Fruit fly (Drosophila melanogaster) whole organism, embryonic: Measurements from ENCODE around the gene Amacr.

Experiments used
- Antp ChIP-seq: fragments of 200-800 bp; sonication (Bioruptor generic); optimal IDR thresholded peaks from 3 replicates; lab custom pipeline; 2016; ENCODE audit warnings: missing biosample characterization, missing genetic modification characterization
- BtbVII ChIP-seq: fragments of 200-800 bp; sonication (Bioruptor generic); optimal IDR thresholded peaks from 3 replicates; lab custom pipeline; 2017; ENCODE audit warnings: missing biosample characterization, mild to moderate bottlenecking, missing genetic modification characterization
- CG10321 ChIP-seq: fragments of 200-800 bp; sonication (Bioruptor generic); IDR thresholded peaks from 2 replicates; pipeline ENCODE4 v1.3.6; 2022; ENCODE audit warnings: missing biosample characterization, missing genetic modification characterization
- CG10654 ChIP-seq: fragments of 200-800 bp; sonication (Bioruptor generic); optimal IDR thresholded peaks from 2 replicates; lab custom pipeline; 2016; ENCODE audit warnings: missing biosample characterization, missing genetic modification characterization
- CG11085 ChIP-seq: fragments of 200-800 bp; sonication (Bioruptor generic); IDR thresholded peaks from 2 replicates; pipeline ENCODE4 v1.3.6; 2022; ENCODE audit warnings: missing biosample characterization, missing genetic modification characterization
- CG13296 ChIP-seq: fragments of 200-800 bp; sonication (Bioruptor generic); optimal IDR thresholded peaks from 3 replicates; lab custom pipeline; 2018; ENCODE audit warnings: missing biosample characterization, mild to moderate bottlenecking, missing genetic modification characterization
- CG13624 ChIP-seq: fragments of 200-800 bp; sonication (Bioruptor generic); optimal IDR thresholded peaks from 2 replicates; lab custom pipeline; 2016; ENCODE audit warnings: missing biosample characterization, missing genetic modification characterization
- CG15479 ChIP-seq: fragments of 200-800 bp; sonication (Bioruptor generic); optimal IDR thresholded peaks from 3 replicates; lab custom pipeline; 2019; ENCODE audit warnings: missing biosample characterization, mild to moderate bottlenecking, missing genetic modification characterization, moderate library complexity
- CG16815 ChIP-seq: fragments of 200-800 bp; sonication (Bioruptor generic); optimal IDR thresholded peaks from 3 replicates; lab custom pipeline; 2017; ENCODE audit warnings: missing biosample characterization, mild to moderate bottlenecking, missing genetic modification characterization
- CG17186 ChIP-seq: fragments of 200-800 bp; sonication (Bioruptor generic); optimal IDR thresholded peaks from 3 replicates; lab custom pipeline; 2017; ENCODE audit warnings: missing biosample characterization, missing genetic modification reagents, missing genetic modification characterization
- CG17802 ChIP-seq: fragments of 200-800 bp; sonication (Bioruptor generic); optimal IDR thresholded peaks from 2 replicates; lab custom pipeline; 2018; ENCODE audit warnings: missing biosample characterization, mild to moderate bottlenecking, missing genetic modification characterization, moderate library complexity
- CG2120 ChIP-seq: fragments of 200-800 bp; sonication (Bioruptor generic); optimal IDR thresholded peaks from 3 replicates; lab custom pipeline; 2016; ENCODE audit warnings: missing biosample characterization, missing genetic modification characterization
- CG5180 ChIP-seq: fragments of 200-800 bp; sonication (Bioruptor generic); optimal IDR thresholded peaks from 3 replicates; lab custom pipeline; 2017; ENCODE audit warnings: missing biosample characterization, missing genetic modification characterization, mild to moderate bottlenecking, moderate library complexity, missing genetic modification reagents
- CG6254 ChIP-seq: fragments of 200-800 bp; sonication (Bioruptor generic); optimal IDR thresholded peaks from 3 replicates; lab custom pipeline; 2017; ENCODE audit warnings: mild to moderate bottlenecking, missing biosample characterization, missing genetic modification reagents, missing genetic modification characterization
- CG6683 ChIP-seq: fragments of 200-800 bp; sonication (Bioruptor generic); optimal IDR thresholded peaks from 2 replicates; lab custom pipeline; 2017; ENCODE audit warnings: missing biosample characterization, mild to moderate bottlenecking, missing genetic modification characterization, missing genetic modification reagents
- CG6791 ChIP-seq: fragments of 200-800 bp; sonication (Bioruptor generic); IDR thresholded peaks from 3 replicates; pipeline ENCODE4 v1.3.6; 2022; ENCODE audit warnings: missing biosample characterization, missing genetic modification characterization; ENCODE audit not compliant: partially characterized antibody
- CG7372 ChIP-seq: fragments of 200-800 bp; sonication (Bioruptor generic); IDR thresholded peaks from 2 replicates; pipeline ENCODE4 v1.3.6; 2022; ENCODE audit warnings: missing biosample characterization, missing genetic modification characterization
- CG8478 ChIP-seq: fragments of >200 bp; optimal IDR thresholded peaks from 2 replicates; lab custom pipeline; 2018
- CG8944 ChIP-seq: fragments of 200-800 bp; sonication (Bioruptor generic); optimal IDR thresholded peaks from 3 replicates; lab custom pipeline; 2016; ENCODE audit warnings: missing biosample characterization, missing genetic modification characterization
- CG9437 ChIP-seq: fragments of 200-800 bp; sonication (Bioruptor generic); optimal IDR thresholded peaks from 2 replicates; lab custom pipeline; 2018; ENCODE audit warnings: missing biosample characterization, mild to moderate bottlenecking, missing genetic modification characterization
- CkIIα-i1 ChIP-seq: fragments of 200-800 bp; sonication (Bioruptor generic); IDR thresholded peaks from 2 replicates; pipeline ENCODE4 v1.3.6; 2022; ENCODE audit warnings: missing biosample characterization, missing genetic modification characterization
- D ChIP-seq, 2 experiments: fragments of 200-800 bp in 1 of 2; fragments of >200 bp in 1 of 2; sonication (Bioruptor generic) in 1 of 2; optimal IDR thresholded peaks; 2 replicates in 1 of 2; 3 replicates in 1 of 2; lab custom pipeline; 2017; ENCODE audit warnings: mild to moderate bottlenecking in 1 of 2, missing biosample characterization in 1 of 2, missing genetic modification characterization in 1 of 2, missing genetic modification reagents in 1 of 2
- D19A ChIP-seq: fragments of 200-800 bp; optimal IDR thresholded peaks from 3 replicates; lab custom pipeline; 2019; ENCODE audit warnings: missing biosample characterization, mild to moderate bottlenecking, missing genetic modification characterization, moderate library complexity
- Dip2 ChIP-seq: fragments of 200-800 bp; sonication (Bioruptor generic); IDR thresholded peaks from 2 replicates; pipeline ENCODE4 v1.3.6; 2022; ENCODE audit warnings: missing biosample characterization, missing genetic modification characterization
- Dip3 ChIP-seq: fragments of 200-800 bp; sonication (Bioruptor generic); optimal IDR thresholded peaks from 3 replicates; lab custom pipeline; 2016; ENCODE audit warnings: missing biosample characterization, missing genetic modification characterization
- ERR ChIP-seq: fragments of 200-800 bp; sonication (Bioruptor generic); optimal IDR thresholded peaks from 2 replicates; lab custom pipeline; 2016; ENCODE audit warnings: missing biosample characterization, missing genetic modification characterization
- Ets97D ChIP-seq: fragments of 200-800 bp; sonication (Bioruptor generic); optimal IDR thresholded peaks from 3 replicates; lab custom pipeline; 2016; ENCODE audit warnings: missing biosample characterization, missing genetic modification characterization
- Hr39 ChIP-seq: fragments of >200 bp; optimal IDR thresholded peaks from 2 replicates; lab custom pipeline; 2017
- Myb ChIP-seq: fragments of 200-800 bp; sonication (Bioruptor generic); optimal IDR thresholded peaks from 2 replicates; lab custom pipeline; 2016; ENCODE audit warnings: missing biosample characterization, missing genetic modification characterization
- NK7.1 ChIP-seq: fragments of 200-800 bp; sonication (Bioruptor generic); optimal IDR thresholded peaks from 3 replicates; lab custom pipeline; 2016; ENCODE audit warnings: missing biosample characterization, missing genetic modification characterization
- Nf-YA ChIP-seq: fragments of 200-800 bp; sonication (Bioruptor generic); IDR thresholded peaks from 2 replicates; pipeline ENCODE4 v1.3.6; 2022; ENCODE audit warnings: missing biosample characterization, missing genetic modification characterization
- Rx ChIP-seq: fragments of 200-800 bp; sonication (Bioruptor generic); IDR thresholded peaks from 2 replicates; pipeline ENCODE4 v1.3.6; 2022; ENCODE audit warnings: missing biosample characterization, missing genetic modification characterization
- ara ChIP-seq: fragments of 200-800 bp; sonication (Bioruptor generic); IDR thresholded peaks from 2 replicates; pipeline ENCODE4 v1.3.6; 2022; ENCODE audit warnings: missing biosample characterization, missing genetic modification characterization
- cas ChIP-seq: fragments of 200-800 bp; sonication (Bioruptor generic); IDR thresholded peaks from 2 replicates; pipeline ENCODE4 v1.3.6; 2022; ENCODE audit warnings: missing biosample characterization, missing genetic modification characterization
- crp ChIP-seq, 2 experiments: fragments of 200-800 bp; sonication (Bioruptor generic); optimal IDR thresholded peaks; 2 replicates in 1 of 2; 3 replicates in 1 of 2; lab custom pipeline; 2017; ENCODE audit warnings: missing biosample characterization in 2 of 2, missing genetic modification characterization in 2 of 2, mild to moderate bottlenecking in 1 of 2, moderate library complexity in 1 of 2
- dati ChIP-seq: fragments of 200-800 bp; sonication (Bioruptor generic); IDR thresholded peaks from 2 replicates; pipeline ENCODE4 v1.3.6; 2022; ENCODE audit warnings: missing biosample characterization, missing genetic modification characterization
- dm ChIP-seq: fragments of 200-800 bp; sonication (Bioruptor generic); optimal IDR thresholded peaks from 3 replicates; lab custom pipeline; 2016; ENCODE audit warnings: missing biosample characterization, missing genetic modification characterization
- en ChIP-seq: fragments of 200-800 bp; sonication (Bioruptor generic); optimal IDR thresholded peaks from 2 replicates; lab custom pipeline; 2016; ENCODE audit warnings: missing biosample characterization, missing genetic modification characterization
- mirr ChIP-seq: fragments of 200-800 bp; sonication (Bioruptor generic); optimal IDR thresholded peaks from 3 replicates; lab custom pipeline; 2018; ENCODE audit warnings: missing biosample characterization, mild to moderate bottlenecking, missing genetic modification characterization
- nau ChIP-seq: fragments of 200-800 bp; sonication (Bioruptor generic); optimal IDR thresholded peaks from 3 replicates; lab custom pipeline; 2017; ENCODE audit warnings: missing biosample characterization, mild to moderate bottlenecking, missing genetic modification characterization, missing genetic modification reagents
- oc ChIP-seq: fragments of 200-800 bp; sonication (Bioruptor generic); optimal IDR thresholded peaks from 2 replicates; lab custom pipeline; 2018; ENCODE audit warnings: missing biosample characterization, mild to moderate bottlenecking, missing genetic modification characterization, moderate library complexity
- org-1 ChIP-seq: fragments of 200-800 bp; sonication (Bioruptor generic); optimal IDR thresholded peaks from 2 replicates; lab custom pipeline; 2017; ENCODE audit warnings: missing biosample characterization, missing genetic modification characterization
- p53 ChIP-seq: fragments of 200-800 bp; sonication (Bioruptor generic); optimal IDR thresholded peaks from 2 replicates; lab custom pipeline; 2016; ENCODE audit warnings: missing biosample characterization, missing genetic modification characterization
- pfk ChIP-seq: fragments of 200-800 bp; sonication (Bioruptor generic); optimal IDR thresholded peaks from 2 replicates; lab custom pipeline; 2018; ENCODE audit warnings: missing biosample characterization, mild to moderate bottlenecking, missing genetic modification characterization, moderate library complexity
- pum ChIP-seq: fragments of 200-800 bp; sonication (Bioruptor generic); optimal IDR thresholded peaks from 2 replicates; lab custom pipeline; 2016; ENCODE audit warnings: missing biosample characterization, missing genetic modification characterization
- pzg ChIP-seq: fragments of 200-800 bp; sonication (Bioruptor generic); optimal IDR thresholded peaks from 3 replicates; lab custom pipeline; 2018; ENCODE audit warnings: missing biosample characterization, mild to moderate bottlenecking, missing genetic modification characterization, moderate library complexity
- ranshi ChIP-seq: fragments of 200-800 bp; sonication (Bioruptor generic); IDR thresholded peaks from 2 replicates; pipeline ENCODE4 v1.3.6; 2022; ENCODE audit warnings: missing biosample characterization, missing genetic modification characterization
- ro ChIP-seq: fragments of 200-800 bp; sonication (Bioruptor generic); IDR thresholded peaks from 2 replicates; pipeline ENCODE4 v1.3.6; 2022; ENCODE audit warnings: missing biosample characterization, missing genetic modification characterization
- sens ChIP-seq: fragments of 200-800 bp; sonication (Bioruptor generic); peaks from one replicate; lab custom pipeline; 2016; ENCODE audit warnings: missing biosample characterization, missing genetic modification characterization
- slp2 ChIP-seq: fragments of 200-800 bp; sonication (Bioruptor generic); optimal IDR thresholded peaks from 2 replicates; lab custom pipeline; 2016; ENCODE audit warnings: missing biosample characterization, missing genetic modification characterization
- stwl ChIP-seq: fragments of 200-800 bp; sonication (Bioruptor generic); optimal IDR thresholded peaks from 3 replicates; lab custom pipeline; 2018; ENCODE audit warnings: missing biosample characterization, mild to moderate bottlenecking, missing genetic modification characterization, moderate library complexity
- tio ChIP-seq: fragments of 200-800 bp; sonication (Bioruptor generic); optimal IDR thresholded peaks from 2 replicates; lab custom pipeline; 2017; ENCODE audit warnings: missing biosample characterization, missing genetic modification characterization, inconsistent platforms

The Amacr gene

DNA sequence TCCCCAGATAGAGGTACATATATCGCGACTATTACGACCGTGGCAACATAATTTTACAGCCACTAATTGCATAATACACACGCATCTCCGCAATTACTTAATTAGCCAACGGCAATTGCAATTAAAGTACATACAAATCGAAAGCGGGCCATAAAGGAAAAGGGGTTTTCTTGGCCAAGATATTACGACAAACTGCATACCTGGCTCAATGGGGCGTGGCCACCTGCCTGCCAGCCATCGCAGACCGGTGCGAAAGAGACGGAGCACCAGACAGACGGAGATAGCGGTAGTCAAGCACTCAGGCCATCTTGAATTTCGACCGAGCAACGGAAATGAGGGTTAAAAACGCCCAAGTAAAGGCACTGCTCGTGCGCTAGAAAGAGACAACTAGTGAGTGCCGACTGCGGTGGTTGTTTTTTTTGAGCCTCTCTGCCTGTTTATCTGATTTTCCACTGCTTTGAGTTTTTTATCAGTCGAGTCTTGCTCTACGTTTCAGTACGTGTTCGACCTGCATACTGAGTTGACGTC is 18.2 kb upstream of the Amacr start, which contains the start of gene cad (continued):
- TF ChIP-seq crp (GFP tag; optimal IDR thresholded peaks at IDR 0.05; lab: Kevin White, UChicago) (no peak), CG10654 (GFP tag; lab: Kevin White, UChicago) (no peak), CG9437 (no peak), CG11085 (GFP tag; lab: Robert Waterston, UW) (peak; percentile 32; the same call in 1 of the 2 replicates), ara (GFP tag; lab: Robert Waterston, UW) (no peak), mirr (peak; percentile 22), oc (tag; lab: Kevin White, UChicago) (peak; percentile 77), Ets97D (GFP tag; lab: Kevin White, UChicago) (peak; percentile 92), CG13296 (GFP tag; lab: Kevin White, UChicago) (peak; percentile 13), cas (GFP tag; lab: Robert Waterston, UW) (no peak), Dip3 (GFP tag; lab: Kevin White, UChicago) (no peak), tio (GFP tag; lab: Kevin White, UChicago) (no peak), pfk (GFP tag; lab: Kevin White, UChicago) (peak; percentile 18), Dip2 (GFP tag; lab: Robert Waterston, UW) (no peak), Rx (GFP tag; lab: Robert Waterston, UW) (no peak), slp2 (GFP tag; lab: Kevin White, UChicago) (no peak), en (GFP tag; lab: Kevin White, UChicago) (no peak), p53 (GFP tag; lab: Kevin White, UChicago) (no peak), ERR (no peak), sens (GFP tag; lab: Kevin White, UChicago) (peak; percentile 84), ranshi (GFP tag; lab: Robert Waterston, UW) (no peak; the same call in 1 of the 2 replicates), CkIIα-i1 (GFP tag; lab: Robert Waterston, UW) (no peak), Myb (GFP tag; lab: Kevin White, UChicago) (no peak), org-1 (no peak), CG13624 (GFP tag; lab: Kevin White, UChicago) (no peak), Nf-YA (GFP tag; lab: Robert Waterston, UW) (peak; percentile 60), CG16815 (GFP tag; lab: Kevin White, UChicago) (no peak), CG8478 (peak; percentile 95)

DNA sequence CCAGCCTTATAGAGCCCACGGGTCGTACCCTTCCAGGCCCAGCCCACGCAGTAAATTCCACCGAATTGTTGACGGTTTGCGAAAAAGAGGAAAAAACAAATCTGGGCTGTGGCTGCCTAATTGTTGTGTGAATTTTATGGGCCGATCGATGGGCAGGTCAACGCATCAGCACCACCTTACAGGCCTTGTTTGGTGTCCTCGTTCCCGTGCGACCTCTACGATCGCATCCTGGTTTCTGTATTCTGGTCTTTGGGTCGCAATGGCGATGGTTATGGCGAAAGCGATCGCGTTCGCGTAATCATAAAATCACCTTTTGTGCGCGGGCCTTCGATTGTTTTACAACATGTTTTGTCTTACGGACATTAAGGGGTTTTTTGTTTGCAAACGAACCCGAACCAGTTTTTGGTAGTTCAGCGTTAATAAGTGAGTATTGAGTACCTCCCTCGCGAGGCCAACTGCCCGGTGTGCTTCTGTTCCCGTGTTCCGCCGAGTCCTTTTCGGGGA is 16.5 kb upstream of the Amacr start:
- TF ChIP-seq dati (no peak), D19A (tag; lab: Kevin White, UChicago) (no peak), D (optimal IDR thresholded peaks at IDR 0.05; lab: Kevin White, UChicago) (peak; percentile 88), D (GFP tag; optimal IDR thresholded peaks at IDR 0.05; lab: Kevin White, UChicago) (no peak), pum (no peak), CG5180 (peak; percentile 2), CG15479 (GFP tag; lab: Kevin White, UChicago) (peak; percentile 97), nau (GFP tag; lab: Kevin White, UChicago) (no peak), dm (GFP tag; lab: Kevin White, UChicago) (no peak), CG6791 (GFP tag; lab: Robert Waterston, UW) (0 out of 3 replicates have a peak, but pooled peaks have one; percentile 6), CG17802 (tag; lab: Kevin White, UChicago) (no peak), stwl (no peak), CG6254 (GFP tag; lab: Kevin White, UChicago) (no peak), NK7.1 (GFP tag; lab: Kevin White, UChicago) (no peak), CG10321 (GFP tag; lab: Robert Waterston, UW) (no peak), CG17186 (GFP tag; lab: Kevin White, UChicago) (no peak), CG7372 (GFP tag; lab: Robert Waterston, UW) (no peak), CG6683 (GFP tag; lab: Kevin White, UChicago) (no peak), Hr39 (lab: Kevin White, UChicago) (no peak), ro (GFP tag; lab: Robert Waterston, UW) (no peak), CG2120 (no peak), CG8944 (no peak), BtbVII (no peak), pzg (no peak), Antp (GFP tag; lab: Kevin White, UChicago) (no peak)
